Fruit fly (Drosophila melanogaster) whole organism, embryonic: ENCODE measurements around the gene CG3184.

Source experiments
- Adf1 ChIP-seq: fragments of 200-800 bp; sonication (Bioruptor generic); IDR thresholded peaks from 2 replicates; pipeline ENCODE4 v1.3.6; 2022; ENCODE audit warnings: missing biosample characterization, missing genetic modification characterization
- CG10321 ChIP-seq: fragments of 200-800 bp; sonication (Bioruptor generic); IDR thresholded peaks from 2 replicates; pipeline ENCODE4 v1.3.6; 2022; ENCODE audit warnings: missing biosample characterization, missing genetic modification characterization
- CG11398 ChIP-seq: fragments of 200-800 bp; sonication (Bioruptor generic); optimal IDR thresholded peaks from 2 replicates; lab custom pipeline; 2016; ENCODE audit warnings: missing biosample characterization, missing genetic modification characterization
- CG13296 ChIP-seq: fragments of 200-800 bp; sonication (Bioruptor generic); optimal IDR thresholded peaks from 3 replicates; lab custom pipeline; 2018; ENCODE audit warnings: missing biosample characterization, mild to moderate bottlenecking, missing genetic modification characterization
- CG14965 ChIP-seq: fragments of 200-800 bp; sonication (Bioruptor generic); optimal IDR thresholded peaks from 2 replicates; lab custom pipeline; 2016; ENCODE audit warnings: missing biosample characterization, missing genetic modification characterization, borderline replicate concordance
- CG17568 ChIP-seq: fragments of 200-800 bp; sonication (Bioruptor generic); optimal IDR thresholded peaks from 2 replicates; lab custom pipeline; 2018; ENCODE audit warnings: missing biosample characterization, mild to moderate bottlenecking, missing genetic modification characterization, moderate library complexity
- CG18262 ChIP-seq: fragments of 200-800 bp; optimal IDR thresholded peaks from 3 replicates; lab custom pipeline; 2019; ENCODE audit warnings: missing biosample characterization, mild to moderate bottlenecking, missing genetic modification characterization, moderate library complexity
- CG30020 ChIP-seq: fragments of 200-800 bp; optimal IDR thresholded peaks from 2 replicates; lab custom pipeline; 2019; ENCODE audit warnings: missing biosample characterization, mild to moderate bottlenecking, missing genetic modification characterization, moderate library complexity
- CG31388 ChIP-seq: fragments of 200-800 bp; sonication (Bioruptor generic); optimal IDR thresholded peaks from 2 replicates; lab custom pipeline; 2016; ENCODE audit warnings: missing biosample characterization, missing genetic modification characterization
- CG31441 ChIP-seq: fragments of 200-800 bp; sonication (Bioruptor generic); IDR thresholded peaks from 2 replicates; pipeline ENCODE4 v1.3.6; 2022; ENCODE audit warnings: missing biosample characterization, missing genetic modification characterization
- CG34376 ChIP-seq: fragments of 200-800 bp; sonication (Bioruptor generic); optimal IDR thresholded peaks from 2 replicates; lab custom pipeline; 2018; ENCODE audit warnings: missing biosample characterization, mild to moderate bottlenecking, missing genetic modification characterization
- CG3995 ChIP-seq: fragments of 200-800 bp; sonication (Bioruptor generic); optimal IDR thresholded peaks from 3 replicates; lab custom pipeline; 2016; ENCODE audit warnings: missing biosample characterization, missing genetic modification characterization
- CG6689 ChIP-seq: fragments of 200-800 bp; sonication (Bioruptor generic); IDR thresholded peaks from 2 replicates; pipeline ENCODE4 v1.3.6; 2022; ENCODE audit warnings: missing biosample characterization, missing genetic modification characterization
- CG6791 ChIP-seq: fragments of 200-800 bp; sonication (Bioruptor generic); IDR thresholded peaks from 3 replicates; pipeline ENCODE4 v1.3.6; 2022; ENCODE audit warnings: missing biosample characterization, missing genetic modification characterization; ENCODE audit not compliant: partially characterized antibody
- CG7745 ChIP-seq: fragments of 200-800 bp; sonication (Bioruptor generic); optimal IDR thresholded peaks from 2 replicates; lab custom pipeline; 2018; ENCODE audit warnings: missing biosample characterization, mild to moderate bottlenecking, missing genetic modification characterization, moderate library complexity
- CG8478 ChIP-seq: fragments of >200 bp; optimal IDR thresholded peaks from 2 replicates; lab custom pipeline; 2018
- CG9437 ChIP-seq: fragments of 200-800 bp; sonication (Bioruptor generic); optimal IDR thresholded peaks from 2 replicates; lab custom pipeline; 2018; ENCODE audit warnings: missing biosample characterization, mild to moderate bottlenecking, missing genetic modification characterization
- CG9727 ChIP-seq: fragments of 200-800 bp; sonication (Bioruptor generic); optimal IDR thresholded peaks from 3 replicates; lab custom pipeline; 2017; ENCODE audit warnings: missing biosample characterization, mild to moderate bottlenecking, missing genetic modification characterization
- CG9932 ChIP-seq: fragments of 200-800 bp; sonication (Bioruptor generic); IDR thresholded peaks from 2 replicates; pipeline ENCODE4 v1.3.6; 2022; ENCODE audit warnings: missing biosample characterization, missing genetic modification characterization
- Hr3 ChIP-seq: fragments of 200-800 bp; sonication (Bioruptor generic); optimal IDR thresholded peaks from 3 replicates; lab custom pipeline; 2016; ENCODE audit warnings: missing biosample characterization, missing genetic modification characterization
- Lhr ChIP-seq: fragments of 200-800 bp; sonication (Bioruptor generic); optimal IDR thresholded peaks from 3 replicates; lab custom pipeline; 2017; ENCODE audit warnings: mild to moderate bottlenecking, missing biosample characterization, missing genetic modification reagents, missing genetic modification characterization
- NfI ChIP-seq: fragments of 200-800 bp; sonication (Bioruptor generic); optimal IDR thresholded peaks from 3 replicates; lab custom pipeline; 2018; ENCODE audit warnings: missing biosample characterization, mild to moderate bottlenecking, missing genetic modification characterization, moderate library complexity
- Optix ChIP-seq: fragments of 200-800 bp; sonication (Bioruptor generic); IDR thresholded peaks from 3 replicates; pipeline ENCODE4 v1.3.6; 2022; ENCODE audit warnings: missing biosample characterization, missing genetic modification characterization
- Pdp1 ChIP-seq, 2 experiments: fragments of 200-800 bp; sonication (Bioruptor generic); optimal IDR thresholded peaks; 3 replicates each; lab custom pipeline; 2016; ENCODE audit warnings: missing biosample characterization in 2 of 2, missing genetic modification characterization in 2 of 2, mild to moderate bottlenecking in 1 of 2, moderate library complexity in 1 of 2
- Ravus ChIP-seq: fragments of 200-800 bp; sonication (Bioruptor generic); IDR thresholded peaks from 2 replicates; pipeline ENCODE4 v1.3.6; 2022; ENCODE audit warnings: missing biosample characterization, missing genetic modification characterization
- TFAM ChIP-seq: fragments of 200-800 bp; sonication (Bioruptor generic); optimal IDR thresholded peaks from 2 replicates; lab custom pipeline; 2017; ENCODE audit warnings: missing biosample characterization, missing genetic modification characterization, inconsistent platforms
- Trl ChIP-seq, 3 experiments: fragments of >200 bp in 2 of 3; fragments of 200-800 bp in 1 of 3; sonication (Bioruptor generic) in 1 of 3; optimal IDR thresholded peaks; 2 replicates in 1 of 3; 3 replicates in 2 of 3; lab custom pipeline; 2016 to 2017; ENCODE audit warnings: missing biosample characterization in 1 of 3, missing genetic modification characterization in 1 of 3
- ab ChIP-seq: fragments of 200-800 bp; sonication (Bioruptor generic); optimal IDR thresholded peaks from 2 replicates; lab custom pipeline; 2016; ENCODE audit warnings: missing biosample characterization, missing genetic modification characterization
- abd-A ChIP-seq: fragments of 200-800 bp; sonication (Bioruptor generic); optimal IDR thresholded peaks from 3 replicates; lab custom pipeline; 2019; ENCODE audit warnings: missing biosample characterization, mild to moderate bottlenecking, missing genetic modification characterization, moderate library complexity
- ac ChIP-seq: fragments of 200-800 bp; sonication (Bioruptor generic); optimal IDR thresholded peaks from 3 replicates; lab custom pipeline; 2017; ENCODE audit warnings: missing biosample characterization, mild to moderate bottlenecking, missing genetic modification characterization
- ato ChIP-seq: fragments of 200-800 bp; sonication (Bioruptor generic); IDR thresholded peaks from 2 replicates; pipeline ENCODE4 v1.3.6; 2022; ENCODE audit warnings: missing biosample characterization, missing genetic modification characterization; ENCODE audit not compliant: partially characterized antibody
- bab2 ChIP-seq: fragments of 200-800 bp; sonication (Bioruptor generic); optimal IDR thresholded peaks from 2 replicates; lab custom pipeline; 2016; ENCODE audit warnings: missing biosample characterization, missing genetic modification characterization
- bcd ChIP-seq: fragments of 200-800 bp; sonication (Bioruptor generic); optimal IDR thresholded peaks from 2 replicates; lab custom pipeline; 2017; ENCODE audit warnings: missing biosample characterization, mild to moderate bottlenecking, missing genetic modification characterization
- bowl ChIP-seq: fragments of 200-800 bp; sonication (Bioruptor generic); IDR thresholded peaks from 2 replicates; pipeline ENCODE4 v1.3.6; 2022; ENCODE audit warnings: missing biosample characterization, missing genetic modification characterization
- corto ChIP-seq: fragments of 200-800 bp; sonication (Bioruptor generic); optimal IDR thresholded peaks from 2 replicates; lab custom pipeline; 2016; ENCODE audit warnings: missing biosample characterization, mild to moderate bottlenecking, missing genetic modification characterization, moderate library complexity
- gem ChIP-seq: fragments of 200-800 bp; sonication (Bioruptor generic); optimal IDR thresholded peaks from 2 replicates; lab custom pipeline; 2019; ENCODE audit warnings: missing biosample characterization, mild to moderate bottlenecking, missing genetic modification characterization, moderate library complexity
- gsb-n ChIP-seq: fragments of 200-800 bp; sonication (Bioruptor generic); optimal IDR thresholded peaks from 3 replicates; lab custom pipeline; 2018; ENCODE audit warnings: missing biosample characterization, mild to moderate bottlenecking, missing genetic modification characterization
- her ChIP-seq: fragments of 200-800 bp; sonication (Bioruptor generic); optimal IDR thresholded peaks from 2 replicates; lab custom pipeline; 2016; ENCODE audit warnings: missing biosample characterization, missing genetic modification characterization
- lbe ChIP-seq: fragments of 200-800 bp; sonication (Bioruptor generic); optimal IDR thresholded peaks from 2 replicates; lab custom pipeline; 2016; ENCODE audit warnings: missing biosample characterization, mild to moderate bottlenecking, missing genetic modification characterization
- lola ChIP-seq, 3 experiments: fragments of >200 bp in 2 of 3; fragments of 200-800 bp in 1 of 3; sonication (Bioruptor generic) in 1 of 3; optimal IDR thresholded peaks; 2 replicates each; lab custom pipeline; 2017 to 2019; ENCODE audit warnings: missing biosample characterization in 3 of 3, missing genetic modification characterization in 3 of 3, mild to moderate bottlenecking in 1 of 3, moderate library complexity in 1 of 3
- onecut ChIP-seq: fragments of 200-800 bp; sonication (Bioruptor generic); IDR thresholded peaks from 2 replicates; pipeline ENCODE4 v1.3.6; 2022; ENCODE audit warnings: missing biosample characterization, missing genetic modification characterization
- prd ChIP-seq, 3 experiments: fragments of >200 bp in 2 of 3; fragments of 200-800 bp in 1 of 3; sonication (Bioruptor generic) in 1 of 3; optimal IDR thresholded peaks in 2 of 3; IDR thresholded peaks in 1 of 3; 2 replicates in 2 of 3; 3 replicates in 1 of 3; pipeline versions ENCODE4 v1.3.6 to Lab custom; 2017 to 2022; ENCODE audit warnings: missing biosample characterization in 1 of 3, missing genetic modification characterization in 1 of 3
- rib ChIP-seq: fragments of 200-800 bp; sonication (Bioruptor generic); IDR thresholded peaks from 2 replicates; pipeline ENCODE4 v1.3.6; 2022; ENCODE audit warnings: missing biosample characterization, missing genetic modification characterization
- stc ChIP-seq: fragments of 200-800 bp; sonication (Bioruptor generic); IDR thresholded peaks from 2 replicates; pipeline ENCODE4 v1.3.6; 2022; ENCODE audit warnings: missing biosample characterization, missing genetic modification characterization
- tin ChIP-seq: fragments of 200-800 bp; sonication (Bioruptor generic); optimal IDR thresholded peaks from 3 replicates; lab custom pipeline; 2016; ENCODE audit warnings: missing biosample characterization, missing genetic modification characterization
- usp ChIP-seq: fragments of >200 bp; optimal IDR thresholded peaks from 2 replicates; lab custom pipeline; 2017; ENCODE audit warnings: missing biosample characterization, missing genetic modification characterization
- vfl ChIP-seq: fragments of 200-800 bp; sonication (Bioruptor generic); optimal IDR thresholded peaks from 2 replicates; lab custom pipeline; 2016; ENCODE audit warnings: missing biosample characterization, missing genetic modification characterization
- wek ChIP-seq: fragments of 200-800 bp; sonication (Bioruptor generic); optimal IDR thresholded peaks from 3 replicates; lab custom pipeline; 2018; ENCODE audit warnings: missing biosample characterization, mild to moderate bottlenecking, missing genetic modification characterization, moderate library complexity
- zfh2 ChIP-seq: fragments of 200-800 bp; sonication (Bioruptor generic); optimal IDR thresholded peaks from 2 replicates; lab custom pipeline; 2016; ENCODE audit warnings: missing biosample characterization, missing genetic modification characterization

Gene CG3184

DNA sequence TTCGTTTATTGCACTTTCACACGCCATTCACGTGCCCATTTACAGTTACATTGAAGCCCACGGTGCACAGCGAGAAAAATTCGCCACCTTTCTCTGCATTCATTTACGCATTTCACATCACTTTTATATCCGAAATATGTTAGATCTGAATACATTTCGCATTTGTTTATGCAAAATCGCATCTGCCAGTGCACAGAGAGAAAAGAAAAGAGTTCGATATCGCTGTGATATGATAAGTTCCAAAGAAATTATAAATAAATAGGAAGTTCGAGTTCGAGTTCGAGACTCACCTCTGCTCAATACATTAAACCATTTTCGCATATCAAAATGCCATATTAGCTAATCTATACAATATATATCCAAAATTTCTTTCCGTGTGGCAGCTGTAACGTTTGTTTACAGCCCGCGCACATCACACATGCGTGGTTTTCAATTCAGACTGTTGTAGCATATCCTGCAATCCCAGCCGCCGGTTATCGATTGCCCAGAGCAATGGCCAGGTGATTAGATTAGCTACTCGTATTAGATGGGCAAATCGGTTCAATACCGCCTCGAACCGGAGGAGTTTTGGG is 32.5 kb downstream of the CG3184 start (continued):
- TF ChIP-seq CG6791 (GFP tag; lab: Robert Waterston, UW) (no peak), CG7745 (tag; lab: Kevin White, UChicago) (no peak), vfl (GFP tag; lab: Kevin White, UChicago) (peak; percentile 72), CG6689 (GFP tag; lab: Robert Waterston, UW) (peak; percentile 83), TFAM (GFP tag; lab: Kevin White, UChicago) (peak; percentile 22), Optix (GFP tag; lab: Robert Waterston, UW) (peak; percentile 69), lbe (GFP tag; lab: Kevin White, UChicago) (peak; percentile 76), ato (GFP tag; lab: Robert Waterston, UW) (no peak), Pdp1 (GFP tag; optimal IDR thresholded peaks at IDR 0.05; lab: Kevin White, UChicago) (peak; percentile 70 to 89), CG18262 (peak; percentile 85), CG3995 (GFP tag; lab: Kevin White, UChicago) (peak; percentile 51), bcd (GFP tag; lab: Kevin White, UChicago) (peak; percentile 82), Adf1 (GFP tag; lab: Robert Waterston, UW) (peak; percentile 40), wek (GFP tag; lab: Kevin White, UChicago) (peak; percentile 26), Hr3 (GFP tag; lab: Kevin White, UChicago) (peak; percentile 79), prd (optimal IDR thresholded peaks at IDR 0.05; lab: Kevin White, UChicago) (no peak), prd (GFP tag; IDR thresholded peaks at IDR 0.05; lab: Robert Waterston, UW) (peak; percentile 87), tin (GFP tag; lab: Kevin White, UChicago) (peak; percentile 80), her (GFP tag; lab: Kevin White, UChicago) (peak; percentile 70), stc (GFP tag; lab: Robert Waterston, UW) (peak; percentile 77), NfI (GFP tag; lab: Kevin White, UChicago) (peak; percentile 87), CG9932 (GFP tag; lab: Robert Waterston, UW) (peak; percentile 76), bowl (GFP tag; lab: Robert Waterston, UW) (0 out of 2 replicates have a peak, but pooled peaks have one; percentile 5), ac (GFP tag; lab: Kevin White, UChicago) (peak; percentile 63), rib (GFP tag; lab: Robert Waterston, UW) (0 out of 2 replicates have a peak, but pooled peaks have one; percentile 12), Ravus (peak; percentile 46; the same call in 1 of the 2 replicates), CG9437 (GFP tag; lab: Kevin White, UChicago) (peak; percentile 82), Trl (optimal IDR thresholded peaks at IDR 0.05; lab: Kevin White, UChicago) (no peak), Trl (GFP tag; optimal IDR thresholded peaks at IDR 0.05; lab: Kevin White, UChicago) (peak; percentile 81), gem (tag; lab: Kevin White, UChicago) (peak; percentile 89), CG9727 (GFP tag; lab: Kevin White, UChicago) (peak; percentile 91), lola (GFP tag; optimal IDR thresholded peaks at IDR 0.05; lab: Kevin White, UChicago) (peak in 1 of 3 experiments; percentile 61), onecut (GFP tag; lab: Robert Waterston, UW) (peak; percentile 81), CG34376 (GFP tag; lab: Kevin White, UChicago) (peak; percentile 53), CG13296 (peak; percentile 80), CG14965 (peak; percentile 27), ab (GFP tag; lab: Kevin White, UChicago) (peak; percentile 20), CG8478 (lab: Kevin White, UChicago) (no peak), CG30020 (peak; percentile 42), CG31388 (peak; percentile 41), gsb-n (tag; lab: Kevin White, UChicago) (peak; percentile 52), usp (GFP tag; lab: Kevin White, UChicago) (no peak), Lhr (GFP tag; lab: Kevin White, UChicago) (peak; percentile 40), corto (GFP tag; lab: Kevin White, UChicago) (peak; percentile 73), CG31441 (GFP tag; lab: Robert Waterston, UW) (peak; percentile 82), CG11398 (peak; percentile 24), CG17568 (GFP tag; lab: Kevin White, UChicago) (peak; percentile 63), CG10321 (GFP tag; lab: Robert Waterston, UW) (peak; percentile 28; the same call in 1 of the 2 replicates), abd-A (tag; lab: Kevin White, UChicago) (no peak), bab2 (GFP tag; lab: Kevin White, UChicago) (peak; percentile 77), zfh2 (peak; percentile 77)
